Fruit fly (Drosophila melanogaster) whole organism, prepupa: ENCODE results near the gene nmd.

Experiments
- Blimp-1 ChIP-seq: fragments of 200-800 bp; sonication (Bioruptor generic); optimal IDR thresholded peaks from 3 replicates; lab custom pipeline; 2017; ENCODE audit warnings: missing biosample characterization, missing genetic modification characterization, mild to moderate bottlenecking, moderate library complexity, missing genetic modification reagents
- CG10631 ChIP-seq: fragments of 200-800 bp; sonication (Bioruptor generic); optimal IDR thresholded peaks from 2 replicates; lab custom pipeline; 2016; ENCODE audit warnings: missing biosample characterization, missing genetic modification characterization
- CG11294 ChIP-seq: fragments of 200-800 bp; sonication (Bioruptor generic); IDR thresholded peaks from 2 replicates; pipeline ENCODE4 v1.3.6; 2022; ENCODE audit warnings: missing biosample characterization, missing genetic modification characterization
- CG11902 ChIP-seq: fragments of 200-800 bp; sonication (Bioruptor generic); optimal IDR thresholded peaks from 3 replicates; lab custom pipeline; 2016; ENCODE audit warnings: missing biosample characterization, missing genetic modification characterization
- CG15336 ChIP-seq: fragments of 200-800 bp; sonication (Bioruptor generic); IDR thresholded peaks from 2 replicates; pipeline ENCODE4 v1.3.6; 2022; ENCODE audit warnings: missing biosample characterization, missing genetic modification characterization
- CG1621 ChIP-seq: fragments of 200-800 bp; sonication (Bioruptor generic); optimal IDR thresholded peaks from 3 replicates; lab custom pipeline; 2018; ENCODE audit warnings: missing biosample characterization, mild to moderate bottlenecking, missing genetic modification characterization
- CG16779 ChIP-seq: fragments of 200-800 bp; sonication (Bioruptor generic); optimal IDR thresholded peaks from 3 replicates; lab custom pipeline; 2017; ENCODE audit warnings: missing biosample characterization, mild to moderate bottlenecking, missing genetic modification characterization
- CG3032 ChIP-seq: fragments of 200-800 bp; optimal IDR thresholded peaks from 2 replicates; lab custom pipeline; 2019; ENCODE audit warnings: missing biosample characterization, mild to moderate bottlenecking, missing genetic modification characterization, moderate library complexity
- CG31627 ChIP-seq: fragments of 200-800 bp; sonication (Bioruptor generic); optimal IDR thresholded peaks from 3 replicates; lab custom pipeline; 2016; ENCODE audit warnings: missing biosample characterization, missing genetic modification characterization
- CG32006 ChIP-seq: fragments of 200-800 bp; sonication (Bioruptor generic); optimal IDR thresholded peaks from 3 replicates; lab custom pipeline; 2017; ENCODE audit warnings: missing biosample characterization, mild to moderate bottlenecking, missing genetic modification characterization
- CG34406 ChIP-seq: fragments of 200-800 bp; sonication (Bioruptor generic); optimal IDR thresholded peaks from 3 replicates; lab custom pipeline; 2016; ENCODE audit warnings: missing biosample characterization, missing genetic modification characterization
- CG3919 ChIP-seq: fragments of 200-800 bp; sonication (Bioruptor generic); optimal IDR thresholded peaks from 3 replicates; lab custom pipeline; 2016; ENCODE audit warnings: missing biosample characterization, missing genetic modification characterization
- CG4318 ChIP-seq: fragments of 200-800 bp; sonication (Bioruptor generic); optimal IDR thresholded peaks from 3 replicates; lab custom pipeline; 2017; ENCODE audit warnings: missing biosample characterization, mild to moderate bottlenecking, missing genetic modification characterization
- CG6276 ChIP-seq: fragments of 200-800 bp; sonication (Bioruptor generic); optimal IDR thresholded peaks from 2 replicates; lab custom pipeline; 2017; ENCODE audit warnings: missing biosample characterization, mild to moderate bottlenecking, missing genetic modification characterization
- CG6792 ChIP-seq: fragments of 200-800 bp; sonication (Bioruptor generic); optimal IDR thresholded peaks from 3 replicates; lab custom pipeline; 2016; ENCODE audit warnings: missing biosample characterization, missing genetic modification characterization
- CG6808 ChIP-seq: fragments of 200-800 bp; sonication (Bioruptor generic); optimal IDR thresholded peaks from 3 replicates; lab custom pipeline; 2017; ENCODE audit warnings: missing biosample characterization, missing genetic modification characterization, mild to moderate bottlenecking, moderate library complexity, missing genetic modification reagents
- CG6854 ChIP-seq: fragments of 200-800 bp; sonication (Bioruptor generic); optimal IDR thresholded peaks from 2 replicates; lab custom pipeline; 2017; ENCODE audit warnings: missing biosample characterization, mild to moderate bottlenecking, missing genetic modification characterization
- CG7368 ChIP-seq: fragments of 200-800 bp; sonication (Bioruptor generic); optimal IDR thresholded peaks from 3 replicates; lab custom pipeline; 2016; ENCODE audit warnings: missing biosample characterization, missing genetic modification characterization
- CG8119 ChIP-seq: fragments of 200-800 bp; sonication (Bioruptor generic); IDR thresholded peaks from 3 replicates; pipeline ENCODE4 v1.3.6; 2022; ENCODE audit warnings: missing biosample characterization, missing genetic modification characterization
- CG8319 ChIP-seq: fragments of 200-800 bp; sonication (Bioruptor generic); optimal IDR thresholded peaks from 3 replicates; lab custom pipeline; 2016; ENCODE audit warnings: missing biosample characterization, missing genetic modification characterization
- CG8632 ChIP-seq: fragments of 200-800 bp; sonication (Bioruptor generic); optimal IDR thresholded peaks from 3 replicates; lab custom pipeline; 2016; ENCODE audit warnings: missing biosample characterization, missing genetic modification characterization
- CG9139 ChIP-seq: fragments of 200-800 bp; sonication (Bioruptor generic); optimal IDR thresholded peaks from 3 replicates; lab custom pipeline; 2017; ENCODE audit warnings: missing biosample characterization, mild to moderate bottlenecking, missing genetic modification characterization
- Eip75B ChIP-seq: fragments of 200-800 bp; sonication (Bioruptor generic); optimal IDR thresholded peaks from 3 replicates; lab custom pipeline; 2016; ENCODE audit warnings: missing biosample characterization, missing genetic modification characterization
- Eip78C ChIP-seq: fragments of 200-800 bp; sonication (Bioruptor generic); peaks from one replicate; lab custom pipeline; 2016; ENCODE audit warnings: missing biosample characterization, missing genetic modification characterization
- Eip93F ChIP-seq: fragments of 200-800 bp; sonication (Bioruptor generic); optimal IDR thresholded peaks from 2 replicates; lab custom pipeline; 2016; ENCODE audit warnings: missing biosample characterization, mild to moderate bottlenecking, missing genetic modification characterization
- Ets21C ChIP-seq: fragments of 200-800 bp; sonication (Bioruptor generic); optimal IDR thresholded peaks from 3 replicates; lab custom pipeline; 2016; ENCODE audit warnings: missing biosample characterization, missing genetic modification characterization
- Ets96B ChIP-seq: fragments of 200-800 bp; optimal IDR thresholded peaks from 2 replicates; lab custom pipeline; 2019; ENCODE audit warnings: missing biosample characterization, mild to moderate bottlenecking, missing genetic modification characterization, moderate library complexity
- Hr39 ChIP-seq: fragments of 200-800 bp; sonication (Bioruptor generic); optimal IDR thresholded peaks from 2 replicates; lab custom pipeline; 2016; ENCODE audit warnings: missing biosample characterization, missing genetic modification characterization
- Hr4 ChIP-seq: fragments of 200-800 bp; sonication (Bioruptor generic); optimal IDR thresholded peaks from 3 replicates; lab custom pipeline; 2016; ENCODE audit warnings: missing biosample characterization, missing genetic modification characterization
- Lpt ChIP-seq: fragments of 200-800 bp; sonication (Bioruptor generic); optimal IDR thresholded peaks from 3 replicates; lab custom pipeline; 2016; ENCODE audit warnings: missing biosample characterization, missing genetic modification characterization
- Met ChIP-seq: fragments of 200-800 bp; sonication (Bioruptor generic); optimal IDR thresholded peaks from 3 replicates; lab custom pipeline; 2016; ENCODE audit warnings: missing biosample characterization, missing genetic modification characterization
- OdsH ChIP-seq: fragments of 200-800 bp; sonication (Bioruptor generic); optimal IDR thresholded peaks from 3 replicates; lab custom pipeline; 2016; ENCODE audit warnings: missing biosample characterization, missing genetic modification characterization
- Smox ChIP-seq: fragments of 200-800 bp; sonication (Bioruptor generic); optimal IDR thresholded peaks from 3 replicates; lab custom pipeline; 2016; ENCODE audit warnings: missing biosample characterization, missing genetic modification characterization
- Sox102F ChIP-seq: fragments of 200-800 bp; sonication (Bioruptor generic); optimal IDR thresholded peaks from 2 replicates; lab custom pipeline; 2016; ENCODE audit warnings: missing biosample characterization, mild to moderate bottlenecking, missing genetic modification characterization
- Sox14 ChIP-seq: fragments of 200-800 bp; sonication (Bioruptor generic); optimal IDR thresholded peaks from 3 replicates; lab custom pipeline; 2016; ENCODE audit warnings: missing biosample characterization, missing genetic modification characterization
- Sox15 ChIP-seq: fragments of 200-800 bp; sonication (Bioruptor generic); optimal IDR thresholded peaks from 3 replicates; lab custom pipeline; 2016; ENCODE audit warnings: missing biosample characterization, missing genetic modification characterization
- acj6 ChIP-seq: fragments of 200-800 bp; sonication (Bioruptor generic); optimal IDR thresholded peaks from 3 replicates; lab custom pipeline; 2016; ENCODE audit warnings: missing biosample characterization, missing genetic modification characterization
- cyc ChIP-seq: fragments of 200-800 bp; sonication (Bioruptor generic); optimal IDR thresholded peaks from 3 replicates; lab custom pipeline; 2016; ENCODE audit warnings: missing biosample characterization, missing genetic modification characterization
- dac ChIP-seq: fragments of 200-800 bp; sonication (Bioruptor generic); optimal IDR thresholded peaks from 2 replicates; lab custom pipeline; 2017; ENCODE audit warnings: missing biosample characterization, mild to moderate bottlenecking, missing genetic modification characterization
- dsx ChIP-seq: fragments of 200-800 bp; optimal IDR thresholded peaks from 3 replicates; lab custom pipeline; 2019; ENCODE audit warnings: missing biosample characterization, mild to moderate bottlenecking, missing genetic modification characterization, moderate library complexity; ENCODE audit not compliant: poor library complexity, severe bottlenecking
- eg ChIP-seq: fragments of 200-800 bp; sonication (Bioruptor generic); IDR thresholded peaks from 3 replicates; pipeline ENCODE4 v1.3.6; 2022; ENCODE audit warnings: missing biosample characterization, missing genetic modification characterization
- fd59A ChIP-seq: fragments of 200-800 bp; sonication (Bioruptor generic); optimal IDR thresholded peaks from 2 replicates; lab custom pipeline; 2017; ENCODE audit warnings: missing biosample characterization, mild to moderate bottlenecking, missing genetic modification characterization, missing genetic modification reagents
- fd85E ChIP-seq: fragments of 200-800 bp; sonication (Bioruptor generic); optimal IDR thresholded peaks from 3 replicates; lab custom pipeline; 2016; ENCODE audit warnings: missing biosample characterization, missing genetic modification characterization
- fkh ChIP-seq: fragments of 200-800 bp; sonication (Bioruptor generic); optimal IDR thresholded peaks from 3 replicates; lab custom pipeline; 2017; ENCODE audit warnings: missing biosample characterization, mild to moderate bottlenecking, missing genetic modification characterization, moderate library complexity
- lz ChIP-seq: fragments of 200-800 bp; sonication (Bioruptor generic); optimal IDR thresholded peaks from 3 replicates; lab custom pipeline; 2016; ENCODE audit warnings: missing biosample characterization, missing genetic modification characterization
- net ChIP-seq: fragments of 200-800 bp; sonication (Bioruptor generic); optimal IDR thresholded peaks from 3 replicates; lab custom pipeline; 2016; ENCODE audit warnings: missing biosample characterization, missing genetic modification characterization
- pdm3 ChIP-seq: fragments of 200-800 bp; sonication (Bioruptor generic); optimal IDR thresholded peaks from 3 replicates; lab custom pipeline; 2016; ENCODE audit warnings: missing biosample characterization, missing genetic modification characterization
- salr ChIP-seq, 2 experiments: fragments of 200-800 bp; sonication (Bioruptor generic); optimal IDR thresholded peaks; 3 replicates each; lab custom pipeline; 2016 to 2018; ENCODE audit warnings: missing biosample characterization in 2 of 2, missing genetic modification characterization in 2 of 2, mild to moderate bottlenecking in 1 of 2
- spab ChIP-seq: fragments of 200-800 bp; sonication (Bioruptor generic); optimal IDR thresholded peaks from 2 replicates; lab custom pipeline; 2017; ENCODE audit warnings: missing biosample characterization, mild to moderate bottlenecking, missing genetic modification characterization, missing genetic modification reagents
- ss ChIP-seq, 2 experiments: fragments of 200-800 bp; sonication (Bioruptor generic); optimal IDR thresholded peaks; 2 replicates in 1 of 2; 3 replicates in 1 of 2; lab custom pipeline; 2017 to 2018; ENCODE audit warnings: mild to moderate bottlenecking in 2 of 2, missing biosample characterization in 2 of 2, missing genetic modification characterization in 2 of 2, moderate library complexity in 1 of 2
- svp ChIP-seq: fragments of 200-800 bp; sonication (Bioruptor generic); peaks from one replicate; lab custom pipeline; 2016; ENCODE audit warnings: missing biosample characterization, missing genetic modification characterization
- topi ChIP-seq: fragments of 200-800 bp; sonication (Bioruptor generic); optimal IDR thresholded peaks from 3 replicates; lab custom pipeline; 2016; ENCODE audit warnings: missing biosample characterization, missing genetic modification characterization
- vri ChIP-seq: fragments of 200-800 bp; sonication (Bioruptor generic); optimal IDR thresholded peaks from 3 replicates; lab custom pipeline; 2016; ENCODE audit warnings: missing biosample characterization, mild to moderate bottlenecking, missing genetic modification characterization

Gene nmd

DNA sequence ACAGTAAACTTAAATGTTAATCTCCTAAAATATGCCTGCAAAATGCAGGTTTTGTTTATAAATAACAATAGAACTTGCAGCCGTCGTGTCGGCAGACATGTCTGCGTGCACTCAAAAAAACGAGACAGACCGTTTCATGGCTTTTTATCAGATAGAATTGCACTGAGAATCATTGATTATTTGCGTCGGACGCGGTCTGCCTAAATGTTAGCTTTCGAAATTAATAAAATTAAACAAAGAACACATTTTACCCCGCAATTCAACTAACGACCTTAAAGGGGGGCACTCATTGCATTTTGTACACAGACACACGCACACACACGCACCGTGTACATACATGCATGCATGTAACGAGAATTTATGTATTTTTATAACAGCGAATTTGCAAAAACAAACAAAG lies 26.9 kb downstream of the nmd start:
- TF ChIP-seq Sox102F (GFP tag; lab: Kevin White, UChicago) (no peak), vri (GFP tag; lab: Kevin White, UChicago) (peak; percentile 51), pdm3 (no peak), fd59A (GFP tag; lab: Kevin White, UChicago) (peak; percentile 6), Sox15 (GFP tag; lab: Kevin White, UChicago) (no peak), salr (GFP tag; optimal IDR thresholded peaks at IDR 0.05; lab: Kevin White, UChicago) (no peak), spab (GFP tag; lab: Kevin White, UChicago) (no peak), acj6 (GFP tag; lab: Kevin White, UChicago) (peak; percentile 31), CG11902 (peak; percentile 3), Smox (GFP tag; lab: Kevin White, UChicago) (no peak), topi (peak; percentile 43), CG8319 (GFP tag; lab: Kevin White, UChicago) (no peak), CG6792 (GFP tag; lab: Kevin White, UChicago) (peak; percentile 27), CG8119 (GFP tag; lab: Robert Waterston, UW) (no peak; the same call in 1 of the 3 replicates), dsx (GFP tag; lab: Kevin White, UChicago) (no peak), CG34406 (GFP tag; lab: Kevin White, UChicago) (peak; percentile 29), net (GFP tag; lab: Kevin White, UChicago) (no peak), CG6276 (GFP tag; lab: Kevin White, UChicago) (no peak), Eip78C (GFP tag; lab: Kevin White, UChicago) (peak; percentile 84), CG3032 (tag; lab: Kevin White, UChicago) (no peak), CG4318 (no peak), CG9139 (GFP tag; lab: Kevin White, UChicago) (no peak), Eip93F (GFP tag; lab: Kevin White, UChicago) (no peak), Hr39 (GFP tag; lab: Kevin White, UChicago) (no peak), CG15336 (GFP tag; lab: Robert Waterston, UW) (no peak), CG32006 (no peak), CG1621 (tag; lab: Kevin White, UChicago) (no peak), CG3919 (no peak), CG8632 (peak; percentile 22), CG10631 (GFP tag; lab: Kevin White, UChicago) (no peak), fkh (GFP tag; lab: Kevin White, UChicago) (no peak), Ets21C (GFP tag; lab: Kevin White, UChicago) (peak; percentile 21), Eip75B (peak; percentile 66), eg (GFP tag; lab: Robert Waterston, UW) (no peak; the same call in 2 of the 3 replicates), CG6808 (GFP tag; lab: Kevin White, UChicago) (no peak), Met (GFP tag; lab: Kevin White, UChicago) (no peak), fd85E (GFP tag; lab: Kevin White, UChicago) (no peak), Lpt (GFP tag; lab: Kevin White, UChicago) (no peak), svp (GFP tag; lab: Kevin White, UChicago) (no peak), Blimp-1 (GFP tag; lab: Kevin White, UChicago) (no peak), dac (GFP tag; lab: Kevin White, UChicago) (peak; percentile 37), lz (GFP tag; lab: Kevin White, UChicago) (peak; percentile 59), CG16779 (tag; lab: Kevin White, UChicago) (no peak), ss (GFP tag; optimal IDR thresholded peaks at IDR 0.05; lab: Kevin White, UChicago) (no peak), CG7368 (no peak), CG31627 (GFP tag; lab: Kevin White, UChicago) (peak; percentile 72), Sox14 (GFP tag; lab: Kevin White, UChicago) (peak; percentile 85), Ets96B (no peak), cyc (GFP tag; lab: Kevin White, UChicago) (peak; percentile 56), OdsH (GFP tag; lab: Kevin White, UChicago) (peak; percentile 63), Hr4 (GFP tag; lab: Kevin White, UChicago) (peak; percentile 42), CG11294 (GFP tag; lab: Robert Waterston, UW) (no peak), CG6854 (no peak)
